Worm (Caenorhabditis elegans): ENCODE data around the gene col-3.

ce11 chrIV:8807327-8807726 is 17.3 kb upstream of the col-3 start:
- TF ChIP-seq egl-27 (tag; optimal IDR thresholded peaks at IDR 0.05) (no peak), fos-1 (tag; optimal IDR thresholded peaks at IDR 0.05) (peak; percentile 78), zag-1 (tag; optimal IDR thresholded peaks at IDR 0.05) (no peak), blmp-1 (tag; optimal IDR thresholded peaks at IDR 0.05; ENCODE audit: insufficient read depth) (no peak), ama-1 (optimal IDR thresholded peaks at IDR 0.05) (no peak), unc-55 (GFP tag; optimal IDR thresholded peaks at IDR 0.05) (no peak), lin-11 (tag; optimal IDR thresholded peaks at IDR 0.05) (no peak), nhr-237 (tag; optimal IDR thresholded peaks at IDR 0.05) (no peak), unc-62 (GFP tag; optimal IDR thresholded peaks at IDR 0.05) (no peak), nhr-10 (tag; optimal IDR thresholded peaks at IDR 0.05) (no peak), elt-3 (tag; optimal IDR thresholded peaks at IDR 0.05) (no peak), mdl-1 (tag; optimal IDR thresholded peaks at IDR 0.05) (no peak), unc-39 (tag; optimal IDR thresholded peaks at IDR 0.05) (no peak), nhr-21 (tag; optimal IDR thresholded peaks at IDR 0.05) (no peak)

Data from whole organism, L2 larva.